Worm (Caenorhabditis elegans): ENCODE data around the gene fip-5.

ce11 chrX:10301920-10302319 is 621 bp upstream of the fip-5 start:
- no peak for TF ChIP-seq nhr-28 (tag; optimal IDR thresholded peaks at IDR 0.05)
- TF ChIP-seq nhr-12 (tag; optimal IDR thresholded peaks at IDR 0.05), result no peak
- TF ChIP-seq unc-62 (GFP tag; optimal IDR thresholded peaks at IDR 0.05), result no peak
- TF ChIP-seq hlh-1 (tag; optimal IDR thresholded peaks at IDR 0.05), result no peak
- TF ChIP-seq flh-1 (GFP tag; optimal IDR thresholded peaks at IDR 0.05), result no peak
- TF ChIP-seq elt-3 (tag; optimal IDR thresholded peaks at IDR 0.05), result no peak
- TF ChIP-seq cnd-1 (tag; optimal IDR thresholded peaks at IDR 0.05), result no peak
